Worm (Caenorhabditis elegans): ENCODE measurements around the gene F57C2.5.

- TF ChIP-seq nfya-1 (tag; optimal IDR thresholded peaks at IDR 0.05) (no peak), ceh-6 (GFP tag; optimal IDR thresholded peaks at IDR 0.05) (no peak), pros-1 (tag; optimal IDR thresholded peaks at IDR 0.05) (no peak), nhr-11 (tag; optimal IDR thresholded peaks at IDR 0.05) (no peak), elt-2 (tag; optimal IDR thresholded peaks at IDR 0.05) (no peak), ama-1 (optimal IDR thresholded peaks at IDR 0.05) (no peak), ceh-19 (GFP tag; optimal IDR thresholded peaks at IDR 0.05) (no peak), unc-55 (GFP tag; optimal IDR thresholded peaks at IDR 0.05) (no peak), pqm-1 (tag; optimal IDR thresholded peaks at IDR 0.05) (no peak), lin-11 (tag; optimal IDR thresholded peaks at IDR 0.05) (no peak), eyg-1 (tag; optimal IDR thresholded peaks at IDR 0.05) (no peak), ets-4 (tag; optimal IDR thresholded peaks at IDR 0.05) (no peak)
Measured at ce11 chrII:14534000-14534399, 6.0 kb upstream of the F57C2.5 start, which contains the start of gene C04H5.1.
